Fruit fly (Drosophila melanogaster) whole organism, prepupa: Measurements from ENCODE around the gene Grip71.

Experiments used
- Smox ChIP-seq: fragments of 200-800 bp; sonication (Bioruptor generic); optimal IDR thresholded peaks from 3 replicates; lab custom pipeline; 2016; ENCODE audit warnings: missing biosample characterization, missing genetic modification characterization
- acj6 ChIP-seq: fragments of 200-800 bp; sonication (Bioruptor generic); optimal IDR thresholded peaks from 3 replicates; lab custom pipeline; 2016; ENCODE audit warnings: missing biosample characterization, missing genetic modification characterization
- cyc ChIP-seq: fragments of 200-800 bp; sonication (Bioruptor generic); optimal IDR thresholded peaks from 3 replicates; lab custom pipeline; 2016; ENCODE audit warnings: missing biosample characterization, missing genetic modification characterization
- dsx ChIP-seq: fragments of 200-800 bp; optimal IDR thresholded peaks from 3 replicates; lab custom pipeline; 2019; ENCODE audit warnings: missing biosample characterization, mild to moderate bottlenecking, missing genetic modification characterization, moderate library complexity; ENCODE audit not compliant: poor library complexity, severe bottlenecking
- eg ChIP-seq: fragments of 200-800 bp; sonication (Bioruptor generic); IDR thresholded peaks from 3 replicates; pipeline ENCODE4 v1.3.6; 2022; ENCODE audit warnings: missing biosample characterization, missing genetic modification characterization
- fd59A ChIP-seq: fragments of 200-800 bp; sonication (Bioruptor generic); optimal IDR thresholded peaks from 2 replicates; lab custom pipeline; 2017; ENCODE audit warnings: missing biosample characterization, mild to moderate bottlenecking, missing genetic modification characterization, missing genetic modification reagents
- spab ChIP-seq: fragments of 200-800 bp; sonication (Bioruptor generic); optimal IDR thresholded peaks from 2 replicates; lab custom pipeline; 2017; ENCODE audit warnings: missing biosample characterization, mild to moderate bottlenecking, missing genetic modification characterization, missing genetic modification reagents

dm6 chr2L:18743896-18744295 lies 35.2 kb downstream of the Grip71 start:
- peak; percentile 56; the same call in 1 of the 3 replicates for TF ChIP-seq eg
- no peak for TF ChIP-seq acj6
- TF ChIP-seq dsx (GFP tag; lab: Kevin White, UChicago): no peak
- no peak for TF ChIP-seq fd59A (GFP tag; lab: Kevin White, UChicago)
- no peak for TF ChIP-seq spab (GFP tag; lab: Kevin White, UChicago)
- TF ChIP-seq Smox (GFP tag; lab: Kevin White, UChicago): no peak
- no peak for TF ChIP-seq cyc (GFP tag; lab: Kevin White, UChicago)
